Worm (Caenorhabditis elegans) whole organism, L2 larva: ENCODE data around the gene T10B10.4.

Experiments used
- F13H6.1 ChIP-seq: sonication (generic microtip); optimal IDR thresholded peaks from 2 replicates; lab custom pipeline; 2016; ENCODE audit warnings: missing genetic modification characterization, missing compliant biosample characterization
- R02D3.7 ChIP-seq: fragments of 150-350 bp; optimal IDR thresholded peaks from 2 replicates; lab custom pipeline; 2014; ENCODE audit warnings: missing biosample characterization, missing genetic modification characterization
- gmeb-1 ChIP-seq: fragments of 150-350 bp; optimal IDR thresholded peaks from 2 replicates; lab custom pipeline; 2014; ENCODE audit warnings: missing biosample characterization, missing genetic modification characterization
- lin-39 ChIP-seq: fragments of 150-350 bp; optimal IDR thresholded peaks from 2 replicates; lab custom pipeline; 2014; ENCODE audit warnings: missing biosample characterization, missing genetic modification reagents, missing genetic modification characterization

DNA sequence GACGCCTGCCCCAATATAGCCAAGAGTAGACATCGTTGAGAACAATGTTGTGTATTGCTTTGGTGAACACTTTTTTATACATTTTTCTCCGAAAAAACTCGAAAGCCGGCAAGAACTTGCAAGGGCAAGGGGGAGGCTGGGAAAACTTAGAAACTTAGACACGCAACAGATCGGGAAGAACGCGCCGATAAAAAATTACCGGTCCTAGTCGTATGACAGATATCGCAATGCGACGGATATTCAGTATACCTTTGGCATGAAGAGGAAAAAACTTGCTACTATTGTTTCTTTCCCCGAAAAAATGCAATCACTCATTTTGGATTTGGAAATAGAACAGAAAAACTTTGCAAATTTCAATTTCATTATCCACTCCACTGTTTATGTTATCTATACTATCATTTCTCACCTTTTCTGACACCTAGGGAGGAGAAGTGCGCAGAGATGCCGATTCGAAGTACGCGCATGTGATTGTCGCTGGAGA is 13.5 kb upstream of the T10B10.4 start, which contains the start of gene col-41:
- TF ChIP-seq R02D3.7 (tag; lab: Kevin White, UChicago) = no peak
- no peak for TF ChIP-seq lin-39 (tag; lab: Kevin White, UChicago)
- TF ChIP-seq gmeb-1 (tag; lab: Kevin White, UChicago) = no peak
- TF ChIP-seq F13H6.1 = no peak
